Worm (Caenorhabditis elegans) whole organism, midembryonic: ENCODE results near the gene W06D11.5.

Experiments used
- cog-1 ChIP-seq: sonication (generic microtip); optimal IDR thresholded peaks from 2 replicates; lab custom pipeline; 2016; ENCODE audit warnings: missing genetic modification characterization, missing compliant biosample characterization
- flt-1 ChIP-seq: fragments of 200-800 bp; sonication (Bioruptor generic); IDR thresholded peaks from 2 replicates; pipeline ENCODE4 v1.3.6; 2022; ENCODE audit warnings: missing genetic modification characterization, missing compliant biosample characterization
- klf-2 ChIP-seq: fragments of 200-800 bp; sonication (Bioruptor generic); conservative IDR thresholded peaks from 2 replicates; pipeline ENCODE4 v1.3.6; 2022; ENCODE audit warnings: missing genetic modification reagents, missing genetic modification characterization, missing compliant biosample characterization
- ref-1 ChIP-seq: fragments of 200-800 bp; sonication (Bioruptor generic); conservative IDR thresholded peaks from 2 replicates; pipeline ENCODE4 v1.3.6; 2022; ENCODE audit warnings: missing genetic modification reagents, missing genetic modification characterization, missing compliant biosample characterization
- tab-1 ChIP-seq: fragments of 200-800 bp; sonication (Bioruptor generic); IDR thresholded peaks from 2 replicates; pipeline ENCODE4 v1.3.6; 2022; ENCODE audit warnings: missing genetic modification characterization, missing compliant biosample characterization
- ztf-23 ChIP-seq: fragments of 200-800 bp; sonication (Bioruptor generic); IDR thresholded peaks from 2 replicates; pipeline ENCODE4 v1.3.6; 2022; ENCODE audit warnings: missing genetic modification reagents, missing genetic modification characterization, missing compliant biosample characterization
- ztf-29 ChIP-seq: fragments of 200-800 bp; sonication (Bioruptor generic); IDR thresholded peaks from 2 replicates; pipeline ENCODE4 v1.3.6; 2022; ENCODE audit warnings: missing genetic modification reagents, missing genetic modification characterization, missing compliant biosample characterization

- no peak for TF ChIP-seq cog-1
- no peak for TF ChIP-seq klf-2 (GFP tag; lab: Robert Waterston, UW)
- TF ChIP-seq flt-1 (GFP tag; lab: Robert Waterston, UW) = no peak
- TF ChIP-seq ztf-23 (GFP tag; lab: Robert Waterston, UW) = no peak
- no peak for TF ChIP-seq ztf-29
- no peak for TF ChIP-seq tab-1 (GFP tag; lab: Robert Waterston, UW)
- no peak for TF ChIP-seq ref-1 (GFP tag; lab: Robert Waterston, UW)
These were observed 33.5 kb downstream of the W06D11.5 start, which contains the start of gene srd-47 for ce11 chrX:12333479-12333878.
